Worm (Caenorhabditis elegans) whole organism, L1 larva: ENCODE data around the gene T09F5.1.
"Not testable (repeated sequence)": the region's sequence is repeated elsewhere in the genome, so short reads cannot be mapped to it uniquely, and the experiment has no call there.

Source experiments
- C34B4.2 ChIP-seq: sonication (generic microtip); optimal IDR thresholded peaks from 2 replicates; lab custom pipeline; 2017; ENCODE audit warnings: mild to moderate bottlenecking, missing genetic modification characterization, missing compliant biosample characterization
- Y116A8C.19 ChIP-seq: sonication (generic microtip); optimal IDR thresholded peaks from 2 replicates; lab custom pipeline; 2016; ENCODE audit warnings: missing compliant biosample characterization, missing genetic modification characterization, borderline replicate concordance
- blmp-1 ChIP-seq: fragments of 150-350 bp; optimal IDR thresholded peaks from 2 replicates; lab custom pipeline; 2014; ENCODE audit warnings: missing biosample characterization, missing genetic modification characterization
- ceh-63 ChIP-seq: fragments of 200-800 bp; sonication (Bioruptor generic); optimal IDR thresholded peaks from 2 replicates; lab custom pipeline; 2018; ENCODE audit warnings: mild to moderate bottlenecking, missing genetic modification characterization, missing compliant biosample characterization
- ceh-82 ChIP-seq, 3 experiments: fragments of 150-350 bp in 1 of 3; sonication (generic microtip) in 2 of 3; optimal IDR thresholded peaks; 2 replicates each; lab custom pipeline; 2014 to 2017; ENCODE audit warnings: missing biosample characterization in 3 of 3, missing genetic modification characterization in 3 of 3
- ceh-88 ChIP-seq: fragments of 200-800 bp; sonication (Bioruptor generic); IDR thresholded peaks from 2 replicates; pipeline ENCODE4 v1.3.6; 2022; ENCODE audit warnings: missing genetic modification characterization, missing compliant biosample characterization
- ces-1 ChIP-seq: fragments of 150-350 bp; optimal IDR thresholded peaks from 2 replicates; lab custom pipeline; 2014; ENCODE audit warnings: missing biosample characterization, missing genetic modification reagents, missing genetic modification characterization
- efl-1 ChIP-seq, 4 experiments: fragments of 150-350 bp; optimal IDR thresholded peaks in 3 of 4; peaks in 1 of 4; 1 replicate in 1 of 4; 2 replicates in 3 of 4; lab custom pipeline; 2014; ENCODE audit warnings: missing biosample characterization in 2 of 4, missing genetic modification characterization in 2 of 4, missing genetic modification reagents in 2 of 4
- elt-2 ChIP-seq: sonication (generic microtip); optimal IDR thresholded peaks from 2 replicates; lab custom pipeline; 2016; ENCODE audit warnings: missing genetic modification characterization, mild to moderate bottlenecking, inconsistent platforms, missing compliant biosample characterization, missing genetic modification reagents
- elt-3 ChIP-seq, 6 experiments: fragments of 150-350 bp in 1 of 6; sonication (generic microtip); optimal IDR thresholded peaks; 2 replicates each; lab custom pipeline; 2017 to 2018; ENCODE audit warnings: missing biosample characterization in 6 of 6, missing genetic modification characterization in 6 of 6, inconsistent platforms in 1 of 6
- fos-1 ChIP-seq: fragments of 150-350 bp; optimal IDR thresholded peaks from 2 replicates; lab custom pipeline; 2014; ENCODE audit warnings: missing biosample characterization, missing genetic modification characterization
- grh-1 ChIP-seq: fragments of 200-800 bp; sonication (Bioruptor generic); IDR thresholded peaks from 2 replicates; pipeline ENCODE4 v1.3.6; 2022; ENCODE audit warnings: missing genetic modification reagents, missing genetic modification characterization, missing compliant biosample characterization
- hlh-17 ChIP-seq: fragments of 200-800 bp; sonication (Bioruptor generic); optimal IDR thresholded peaks from 2 replicates; lab custom pipeline; 2018; ENCODE audit warnings: missing genetic modification characterization, mild to moderate bottlenecking, missing compliant biosample characterization, moderate library complexity, borderline replicate concordance
- irx-1 ChIP-seq: sonication (generic microtip); optimal IDR thresholded peaks from 2 replicates; lab custom pipeline; 2016; ENCODE audit warnings: missing genetic modification characterization, missing compliant biosample characterization
- lin-14 ChIP-seq: fragments of 200-800 bp; sonication (Bioruptor generic); optimal IDR thresholded peaks from 2 replicates; lab custom pipeline; 2018; ENCODE audit warnings: mild to moderate bottlenecking, missing genetic modification characterization, moderate library complexity, missing compliant biosample characterization
- lin-35 ChIP-seq, 2 experiments: fragments of 150-350 bp; optimal IDR thresholded peaks; 2 replicates each; lab custom pipeline; 2014; ENCODE audit warnings: missing biosample characterization in 2 of 2, missing genetic modification characterization in 2 of 2, missing genetic modification reagents in 2 of 2
- nhr-20 ChIP-seq: sonication (generic microtip); optimal IDR thresholded peaks from 2 replicates; lab custom pipeline; 2016; ENCODE audit warnings: mild to moderate bottlenecking, missing genetic modification characterization, missing compliant biosample characterization
- nhr-237 ChIP-seq: fragments of 150-350 bp; optimal IDR thresholded peaks from 2 replicates; lab custom pipeline; 2014; ENCODE audit warnings: missing biosample characterization, missing genetic modification characterization
- nhr-47 ChIP-seq: sonication (generic microtip); optimal IDR thresholded peaks from 2 replicates; lab custom pipeline; 2016; ENCODE audit warnings: mild to moderate bottlenecking, missing genetic modification characterization, moderate library complexity, missing compliant biosample characterization
- nhr-76 ChIP-seq: sonication (generic microtip); optimal IDR thresholded peaks from 2 replicates; lab custom pipeline; 2017; ENCODE audit warnings: missing biosample characterization, missing genetic modification characterization
- nhr-90 ChIP-seq: sonication (generic microtip); optimal IDR thresholded peaks from 2 replicates; lab custom pipeline; 2016; ENCODE audit warnings: mild to moderate bottlenecking, missing genetic modification characterization, missing compliant biosample characterization; ENCODE audit not compliant: poor library complexity
- pag-3 ChIP-seq: sonication (generic microtip); optimal IDR thresholded peaks from 2 replicates; lab custom pipeline; 2017; ENCODE audit warnings: missing genetic modification characterization, mild to moderate bottlenecking, missing compliant biosample characterization, antibody characterized with exemption, borderline replicate concordance; ENCODE audit not compliant: insufficient read depth
- unc-130 ChIP-seq: fragments of 150-350 bp; optimal IDR thresholded peaks from 2 replicates; lab custom pipeline; 2017; ENCODE audit warnings: missing biosample characterization, missing genetic modification characterization, inconsistent platforms
- unc-62 ChIP-seq: fragments of 150-350 bp; optimal IDR thresholded peaks from 2 replicates; lab custom pipeline; 2014; ENCODE audit warnings: missing biosample characterization, missing genetic modification reagents, missing genetic modification characterization
- unc-86 ChIP-seq: sonication (generic microtip); optimal IDR thresholded peaks from 2 replicates; lab custom pipeline; 2016; ENCODE audit warnings: missing genetic modification characterization, missing compliant biosample characterization
- vab-15 ChIP-seq: sonication (generic microtip); optimal IDR thresholded peaks from 2 replicates; lab custom pipeline; 2017; ENCODE audit warnings: missing genotype, mild to moderate bottlenecking, missing genetic modification characterization, missing compliant biosample characterization

Gene T09F5.1

ce11 chrV:15113992-15114391 is 34.9 kb upstream of the T09F5.1 start, which contains the start of gene T01G5.6:
Gene T01G5.6, minus strand, starts transcription at chrV:15114092.
- no peak for TF ChIP-seq fos-1
- TF ChIP-seq ces-1 (GFP tag; lab: Kevin White, UChicago), result no peak
- TF ChIP-seq ceh-82 (tag; optimal IDR thresholded peaks at IDR 0.05; lab: Kevin White, UChicago), result no peak
- no peak for TF ChIP-seq lin-14 (GFP tag; lab: Kevin White, UChicago)
- TF ChIP-seq blmp-1, result no peak
- TF ChIP-seq grh-1 (GFP tag; lab: Robert Waterston, UW), result no peak
- TF ChIP-seq hlh-17 (GFP tag; lab: Kevin White, UChicago), result no peak
- no peak for TF ChIP-seq C34B4.2
- TF ChIP-seq, all 84 proteins: peak for 0

- TF ChIP-seq nhr-90 (tag; lab: Kevin White, UChicago); Y116A8C.19 (tag; lab: Kevin White, UChicago); grh-1 (GFP tag; lab: Robert Waterston, UW): not testable (repeated sequence)
- TF ChIP-seq, all 84 proteins: peak for 0; not testable (repeated sequence) for 84
Measured at ce11 chrV:15115968-15116367, 32.9 kb upstream of the T09F5.1 start, which contains the start of gene T01G5.8. Gene T01G5.8, plus strand, starts transcription at chrV:15116268.

- no peak for TF ChIP-seq pag-3
- TF ChIP-seq vab-15 (tag; lab: Kevin White, UChicago), result no peak
- TF ChIP-seq unc-62 (GFP tag; lab: Kevin White, UChicago), result no peak
- no peak for TF ChIP-seq ces-1 (GFP tag; lab: Kevin White, UChicago)
- peak; percentile 18 for TF ChIP-seq nhr-20 (tag; lab: Kevin White, UChicago)
- TF ChIP-seq unc-130 (tag; lab: Kevin White, UChicago), result no peak
- TF ChIP-seq, all 84 proteins: peak for 1
Measured at ce11 chrV:15119517-15119916, 29.4 kb upstream of the T09F5.1 start, which contains the start of gene flor-1. Gene flor-1, minus strand, starts transcription at chrV:15119617.

- not testable (repeated sequence) for TF ChIP-seq vab-15 (tag; lab: Kevin White, UChicago); nhr-237; C34B4.2
Measured at ce11 chrV:15125162-15125561, 23.7 kb upstream of the T09F5.1 start, which contains the start of gene ugt-30. Gene ugt-30, minus strand, starts transcription at chrV:15125262.

- no peak for TF ChIP-seq lin-35 (GFP tag; optimal IDR thresholded peaks at IDR 0.05; lab: Kevin White, UChicago)
- no peak for TF ChIP-seq nhr-76 (tag; lab: Kevin White, UChicago)
- TF ChIP-seq ceh-63 (GFP tag; lab: Kevin White, UChicago), result no peak
Measured at ce11 chrV:15127413-15127812, 21.5 kb upstream of the T09F5.1 start, which contains the start of gene srj-27. Gene srj-27, minus strand, starts transcription at chrV:15127513.

- TF ChIP-seq unc-86 (tag; lab: Kevin White, UChicago) (no peak), nhr-47 (tag; lab: Kevin White, UChicago) (no peak)
Measured at ce11 chrV:15127955-15128354, 20.9 kb upstream of the T09F5.1 start, which contains the start of gene srr-7. Gene srr-7, plus strand, starts transcription at chrV:15128255.

- TF ChIP-seq efl-1 (optimal IDR thresholded peaks at IDR 0.05; lab: Kevin White, UChicago), result no peak
- TF ChIP-seq efl-1 (GFP tag; optimal IDR thresholded peaks at IDR 0.05 in 1 of 2; lab: Kevin White, UChicago), result peak in 1 of 2 experiments; percentile 39
- no peak for TF ChIP-seq ceh-88 (GFP tag; lab: Robert Waterston, UW)
- TF ChIP-seq irx-1 (tag; lab: Kevin White, UChicago), result no peak
Measured at ce11 chrV:15132423-15132822, 16.5 kb upstream of the T09F5.1 start, which contains the start of gene str-171. Gene str-171, minus strand, starts transcription at chrV:15132523.

ce11 chrV:15133812-15134211 is 15.1 kb upstream of the T09F5.1 start:
- no peak for TF ChIP-seq fos-1
- peak; percentile 45 for TF ChIP-seq elt-2 (tag; lab: Kevin White, UChicago)
- peak in 1 of 6 experiments; percentile 14 for TF ChIP-seq elt-3 (tag; optimal IDR thresholded peaks at IDR 0.05; lab: Kevin White, UChicago)
